Fruit fly (Drosophila melanogaster) whole organism, embryonic: ENCODE data around the gene Chrac-14.

Experiments
- Adf1 ChIP-seq: fragments of 200-800 bp; sonication (Bioruptor generic); IDR thresholded peaks from 2 replicates; pipeline ENCODE4 v1.3.6; 2022; ENCODE audit warnings: missing biosample characterization, missing genetic modification characterization
- BEAF-32 ChIP-seq: fragments of 200-800 bp; sonication (Bioruptor generic); optimal IDR thresholded peaks from 3 replicates; lab custom pipeline; 2017; ENCODE audit warnings: missing biosample characterization, missing genetic modification characterization, mild to moderate bottlenecking, moderate library complexity, missing genetic modification reagents
- CG10959 ChIP-seq: fragments of 200-800 bp; sonication (Bioruptor generic); IDR thresholded peaks from 2 replicates; pipeline ENCODE4 v1.3.6; 2022; ENCODE audit warnings: missing biosample characterization, missing genetic modification characterization
- CG11456 ChIP-seq: fragments of 200-800 bp; sonication (Bioruptor generic); IDR thresholded peaks from 3 replicates; pipeline ENCODE4 v1.3.6; 2022; ENCODE audit warnings: missing biosample characterization, missing genetic modification characterization
- CG11695 ChIP-seq: fragments of 200-800 bp; sonication (Bioruptor generic); IDR thresholded peaks from 3 replicates; pipeline ENCODE4 v1.3.6; 2022; ENCODE audit warnings: missing biosample characterization, missing genetic modification characterization
- CG12744 ChIP-seq: fragments of 200-800 bp; sonication (Bioruptor generic); optimal IDR thresholded peaks from 2 replicates; lab custom pipeline; 2016; ENCODE audit warnings: missing biosample characterization, missing genetic modification characterization
- CG13287 ChIP-seq: fragments of 200-800 bp; sonication (Bioruptor generic); IDR thresholded peaks from 2 replicates; pipeline ENCODE4 v1.3.6; 2022; ENCODE audit warnings: missing biosample characterization, missing genetic modification characterization; ENCODE audit not compliant: partially characterized antibody
- CG13424 ChIP-seq: fragments of 200-800 bp; sonication (Bioruptor generic); optimal IDR thresholded peaks from 2 replicates; lab custom pipeline; 2019; ENCODE audit warnings: missing biosample characterization, mild to moderate bottlenecking, missing genetic modification characterization, moderate library complexity
- CG14860 ChIP-seq: fragments of 200-800 bp; sonication (Bioruptor generic); IDR thresholded peaks from 3 replicates; pipeline ENCODE4 v1.3.6; 2022; ENCODE audit warnings: missing biosample characterization, missing genetic modification characterization; ENCODE audit not compliant: partially characterized antibody
- CG14965 ChIP-seq: fragments of 200-800 bp; sonication (Bioruptor generic); optimal IDR thresholded peaks from 2 replicates; lab custom pipeline; 2016; ENCODE audit warnings: missing biosample characterization, missing genetic modification characterization, borderline replicate concordance
- CG15601 ChIP-seq: fragments of 200-800 bp; sonication (Bioruptor generic); optimal IDR thresholded peaks from 3 replicates; lab custom pipeline; 2019; ENCODE audit warnings: missing biosample characterization, mild to moderate bottlenecking, missing genetic modification characterization, moderate library complexity
- CG1603 ChIP-seq: fragments of 200-800 bp; sonication (Bioruptor generic); optimal IDR thresholded peaks from 2 replicates; lab custom pipeline; 2019; ENCODE audit warnings: missing biosample characterization, mild to moderate bottlenecking, missing genetic modification characterization, moderate library complexity
- CG16813 ChIP-seq: fragments of 200-800 bp; sonication (Bioruptor generic); IDR thresholded peaks from 3 replicates; pipeline ENCODE4 v1.3.6; 2022; ENCODE audit warnings: missing biosample characterization, missing genetic modification characterization; ENCODE audit not compliant: partially characterized antibody
- CG17568 ChIP-seq: fragments of 200-800 bp; sonication (Bioruptor generic); optimal IDR thresholded peaks from 2 replicates; lab custom pipeline; 2018; ENCODE audit warnings: missing biosample characterization, mild to moderate bottlenecking, missing genetic modification characterization, moderate library complexity
- CG17829 ChIP-seq: fragments of 200-800 bp; optimal IDR thresholded peaks from 2 replicates; lab custom pipeline; 2019; ENCODE audit warnings: missing biosample characterization, mild to moderate bottlenecking, missing genetic modification characterization, moderate library complexity
- CG17912 ChIP-seq: fragments of 200-800 bp; sonication (Bioruptor generic); optimal IDR thresholded peaks from 2 replicates; lab custom pipeline; 2018; ENCODE audit warnings: missing biosample characterization, mild to moderate bottlenecking, missing genetic modification characterization
- CG1792 ChIP-seq: fragments of 200-800 bp; sonication (Bioruptor generic); optimal IDR thresholded peaks from 2 replicates; lab custom pipeline; 2016; ENCODE audit warnings: missing biosample characterization, missing genetic modification characterization
- CG18011 ChIP-seq: fragments of 200-800 bp; sonication (Bioruptor generic); optimal IDR thresholded peaks from 2 replicates; lab custom pipeline; 2017; ENCODE audit warnings: missing biosample characterization, missing genetic modification characterization, mild to moderate bottlenecking, moderate library complexity, missing genotype
- CG32767 ChIP-seq: fragments of 200-800 bp; sonication (Bioruptor generic); IDR thresholded peaks from 2 replicates; pipeline ENCODE4 v1.3.6; 2022; ENCODE audit warnings: missing biosample characterization, missing genetic modification characterization
- CG4730 ChIP-seq: fragments of 200-800 bp; sonication (Bioruptor generic); IDR thresholded peaks from 2 replicates; pipeline ENCODE4 v1.3.6; 2022; ENCODE audit warnings: missing biosample characterization, missing genetic modification characterization
- CG7556 ChIP-seq: fragments of 200-800 bp; sonication (Bioruptor generic); optimal IDR thresholded peaks from 2 replicates; lab custom pipeline; 2017; ENCODE audit warnings: missing biosample characterization, mild to moderate bottlenecking, missing genetic modification characterization
- CG9727 ChIP-seq: fragments of 200-800 bp; sonication (Bioruptor generic); optimal IDR thresholded peaks from 3 replicates; lab custom pipeline; 2017; ENCODE audit warnings: missing biosample characterization, mild to moderate bottlenecking, missing genetic modification characterization
- CG9797 ChIP-seq: fragments of 200-800 bp; sonication (Bioruptor generic); optimal IDR thresholded peaks from 3 replicates; lab custom pipeline; 2018; ENCODE audit warnings: missing biosample characterization, mild to moderate bottlenecking, missing genetic modification characterization
- D19A ChIP-seq: fragments of 200-800 bp; optimal IDR thresholded peaks from 3 replicates; lab custom pipeline; 2019; ENCODE audit warnings: missing biosample characterization, mild to moderate bottlenecking, missing genetic modification characterization, moderate library complexity
- Dek ChIP-seq: fragments of 200-800 bp; sonication (Bioruptor generic); optimal IDR thresholded peaks from 3 replicates; lab custom pipeline; 2019; ENCODE audit warnings: missing biosample characterization, mild to moderate bottlenecking, missing genetic modification characterization, moderate library complexity
- Doc3 ChIP-seq: fragments of 200-800 bp; sonication (Bioruptor generic); IDR thresholded peaks from 3 replicates; pipeline ENCODE4 v1.3.6; 2022; ENCODE audit warnings: missing biosample characterization, missing genetic modification characterization; ENCODE audit not compliant: partially characterized antibody
- Drgx ChIP-seq: fragments of 200-800 bp; sonication (Bioruptor generic); IDR thresholded peaks from 2 replicates; pipeline ENCODE4 v1.3.6; 2022; ENCODE audit warnings: missing biosample characterization, missing genetic modification characterization
- E2f2 ChIP-seq: fragments of 200-800 bp; sonication (Bioruptor generic); IDR thresholded peaks from 2 replicates; pipeline ENCODE4 v1.3.6; 2022; ENCODE audit warnings: missing biosample characterization, missing genetic modification characterization
- Jarid2 ChIP-seq: fragments of 200-800 bp; sonication (Bioruptor generic); optimal IDR thresholded peaks from 3 replicates; lab custom pipeline; 2017; ENCODE audit warnings: mild to moderate bottlenecking, missing biosample characterization, missing genetic modification reagents, missing genetic modification characterization
- Max ChIP-seq: fragments of 200-800 bp; sonication (Bioruptor generic); optimal IDR thresholded peaks from 2 replicates; lab custom pipeline; 2016; ENCODE audit warnings: missing biosample characterization, mild to moderate bottlenecking, missing genetic modification characterization
- Nf-YA ChIP-seq: fragments of 200-800 bp; sonication (Bioruptor generic); IDR thresholded peaks from 2 replicates; pipeline ENCODE4 v1.3.6; 2022; ENCODE audit warnings: missing biosample characterization, missing genetic modification characterization
- Nf-YC ChIP-seq: fragments of 200-800 bp; optimal IDR thresholded peaks from 3 replicates; lab custom pipeline; 2019; ENCODE audit warnings: missing biosample characterization, mild to moderate bottlenecking, missing genetic modification characterization, moderate library complexity
- Oli ChIP-seq: fragments of 200-800 bp; sonication (Bioruptor generic); optimal IDR thresholded peaks from 2 replicates; lab custom pipeline; 2018; ENCODE audit warnings: missing biosample characterization, mild to moderate bottlenecking, missing genetic modification characterization, moderate library complexity
- Sin3A ChIP-seq: fragments of >200 bp; optimal IDR thresholded peaks from 2 replicates; lab custom pipeline; 2018
- Sry-δ ChIP-seq: fragments of 200-800 bp; sonication (Bioruptor generic); optimal IDR thresholded peaks from 2 replicates; lab custom pipeline; 2016; ENCODE audit warnings: missing biosample characterization, missing genetic modification characterization
- Taf1 ChIP-seq: fragments of 200-800 bp; sonication (Bioruptor generic); IDR thresholded peaks from 2 replicates; pipeline ENCODE4 v1.3.6; 2022; ENCODE audit warnings: missing biosample characterization, missing genetic modification characterization
- Xrp1 ChIP-seq: fragments of 200-800 bp; sonication (Bioruptor generic); IDR thresholded peaks from 2 replicates; pipeline ENCODE4 v1.3.6; 2022; ENCODE audit warnings: missing biosample characterization, missing genetic modification characterization
- YL-1 ChIP-seq: fragments of 200-800 bp; sonication (Bioruptor generic); optimal IDR thresholded peaks from 3 replicates; lab custom pipeline; 2017; ENCODE audit warnings: missing biosample characterization, mild to moderate bottlenecking, missing genetic modification characterization
- hbn ChIP-seq: fragments of 200-800 bp; sonication (Bioruptor generic); IDR thresholded peaks from 2 replicates; pipeline ENCODE4 v1.3.6; 2022; ENCODE audit warnings: missing biosample characterization, missing genetic modification characterization; ENCODE audit not compliant: partially characterized antibody
- lov ChIP-seq, 2 experiments: fragments of 200-800 bp in 1 of 2; fragments of >200 bp in 1 of 2; sonication (Bioruptor generic) in 1 of 2; IDR thresholded peaks in 1 of 2; optimal IDR thresholded peaks in 1 of 2; 2 replicates in 1 of 2; 3 replicates in 1 of 2; pipeline versions ENCODE4 v1.3.6 to Lab custom; 2017 to 2022; ENCODE audit warnings: missing biosample characterization in 1 of 2, missing genetic modification characterization in 1 of 2
- odd ChIP-seq: fragments of 200-800 bp; sonication (Bioruptor generic); optimal IDR thresholded peaks from 2 replicates; lab custom pipeline; 2017; ENCODE audit warnings: missing biosample characterization, mild to moderate bottlenecking, missing genetic modification characterization
- ranshi ChIP-seq: fragments of 200-800 bp; sonication (Bioruptor generic); IDR thresholded peaks from 2 replicates; pipeline ENCODE4 v1.3.6; 2022; ENCODE audit warnings: missing biosample characterization, missing genetic modification characterization
- run ChIP-seq: fragments of 200-800 bp; sonication (Bioruptor generic); optimal IDR thresholded peaks from 3 replicates; lab custom pipeline; 2018; ENCODE audit warnings: missing biosample characterization, mild to moderate bottlenecking, missing genetic modification characterization
- sd ChIP-seq: fragments of 200-800 bp; sonication (Bioruptor generic); optimal IDR thresholded peaks from 3 replicates; lab custom pipeline; 2018; ENCODE audit warnings: missing biosample characterization, mild to moderate bottlenecking, missing genetic modification characterization, moderate library complexity
- seq ChIP-seq: fragments of 200-800 bp; sonication (Bioruptor generic); IDR thresholded peaks from 2 replicates; pipeline ENCODE4 v1.3.6; 2022; ENCODE audit warnings: missing biosample characterization, missing genetic modification characterization
- vvl ChIP-seq: fragments of 200-800 bp; sonication (Bioruptor generic); IDR thresholded peaks from 2 replicates; pipeline ENCODE4 v1.3.6; 2022; ENCODE audit warnings: missing biosample characterization, missing genetic modification characterization
- zfh2 ChIP-seq: fragments of 200-800 bp; sonication (Bioruptor generic); optimal IDR thresholded peaks from 2 replicates; lab custom pipeline; 2016; ENCODE audit warnings: missing biosample characterization, missing genetic modification characterization

The Chrac-14 gene

dm6 chr2L:8463144-8464106 lies 26.2 kb downstream of the Chrac-14 start, which contains the start of gene Agpat2 (continued):
- no peak for TF ChIP-seq CG13287
- peak; percentile 78; the same call in 2 of the 3 replicates for TF ChIP-seq CG11695 (GFP tag; lab: Robert Waterston, UW)
- peak; percentile 88 for TF ChIP-seq Oli (tag; lab: Kevin White, UChicago)
- peak; percentile 88 for TF ChIP-seq vvl (GFP tag; lab: Robert Waterston, UW)
- peak; percentile 47 for TF ChIP-seq sd (tag; lab: Kevin White, UChicago)
- peak; percentile 20; the same call in 1 of the 2 replicates for TF ChIP-seq Adf1 (GFP tag; lab: Robert Waterston, UW)
- TF ChIP-seq CG14860 = no peak
- TF ChIP-seq Taf1 (GFP tag; lab: Robert Waterston, UW) = peak; percentile 59
- TF ChIP-seq CG4730 (GFP tag; lab: Robert Waterston, UW) = peak; percentile 44
- peak; percentile 83 for TF ChIP-seq CG9727 (GFP tag; lab: Kevin White, UChicago)
- peak; percentile 63; the same call in 1 of the 2 replicates for TF ChIP-seq CG32767 (GFP tag; lab: Robert Waterston, UW)
- TF ChIP-seq CG1792 (GFP tag; lab: Kevin White, UChicago) = peak; percentile 49
- peak; percentile 82 for TF ChIP-seq CG15601 (tag; lab: Kevin White, UChicago)
- TF ChIP-seq E2f2 (GFP tag; lab: Robert Waterston, UW) = peak; percentile 31; the same call in 1 of the 2 replicates
- TF ChIP-seq zfh2 (GFP tag; lab: Kevin White, UChicago) = peak; percentile 60
- TF ChIP-seq Jarid2 (GFP tag; lab: Kevin White, UChicago) = peak; percentile 74
- peak; percentile 77 for TF ChIP-seq CG17568
- TF ChIP-seq Max (GFP tag; lab: Kevin White, UChicago) = peak; percentile 79
- TF ChIP-seq CG14965 (GFP tag; lab: Kevin White, UChicago) = no peak
- TF ChIP-seq run (tag; lab: Kevin White, UChicago) = peak; percentile 79
- peak; percentile 61; the same call in 1 of the 2 replicates for TF ChIP-seq Nf-YA
- TF ChIP-seq Drgx (GFP tag; lab: Robert Waterston, UW) = no peak
- TF ChIP-seq CG16813 (GFP tag; lab: Robert Waterston, UW) = no peak
- TF ChIP-seq Doc3 (GFP tag; lab: Robert Waterston, UW) = no peak
- peak; percentile 49 for TF ChIP-seq CG18011 (GFP tag; lab: Kevin White, UChicago)
- TF ChIP-seq CG17912 = no peak
- no peak for TF ChIP-seq BEAF-32 (GFP tag; lab: Kevin White, UChicago)
- peak; percentile 72 for TF ChIP-seq D19A (tag; lab: Kevin White, UChicago)
- no peak for TF ChIP-seq CG9797 (GFP tag; lab: Kevin White, UChicago)
- TF ChIP-seq seq = peak; percentile 79
- peak; percentile 73 for TF ChIP-seq odd (GFP tag; lab: Kevin White, UChicago)
- TF ChIP-seq CG13424 (tag; lab: Kevin White, UChicago) = peak; percentile 88
- peak; percentile 11 for TF ChIP-seq YL-1 (GFP tag; lab: Kevin White, UChicago)
- TF ChIP-seq CG1603 (tag; lab: Kevin White, UChicago) = peak; percentile 76
- TF ChIP-seq Xrp1 (GFP tag; lab: Robert Waterston, UW) = peak; percentile 89
- TF ChIP-seq hbn = no peak
- TF ChIP-seq ranshi = peak; percentile 76
- TF ChIP-seq CG11456 = peak; percentile 68; the same call in 2 of the 3 replicates
- TF ChIP-seq CG12744 = peak; percentile 67
- peak; percentile 52 for TF ChIP-seq Nf-YC (tag; lab: Kevin White, UChicago)
- TF ChIP-seq CG7556 = peak; percentile 90
- TF ChIP-seq Sin3A (lab: Kevin White, UChicago) = no peak
- TF ChIP-seq CG10959 (GFP tag; lab: Robert Waterston, UW) = peak; percentile 55
- TF ChIP-seq Dek = peak; percentile 78
- peak; percentile 79 for TF ChIP-seq CG17829 (tag; lab: Kevin White, UChicago)
- TF ChIP-seq Sry-δ = peak; percentile 32
- TF ChIP-seq lov (optimal IDR thresholded peaks at IDR 0.05; lab: Kevin White, UChicago) = no peak
- 0 out of 3 replicates have a peak, but pooled peaks have one; percentile 38 for TF ChIP-seq lov (GFP tag; IDR thresholded peaks at IDR 0.05; lab: Robert Waterston, UW)
